Fruit fly (Drosophila melanogaster): ENCODE measurements around the gene wnd.
A peak's percentile ranks its signal among the peaks of the same experiment; 100 is the strongest.

wnd gene

DNA sequence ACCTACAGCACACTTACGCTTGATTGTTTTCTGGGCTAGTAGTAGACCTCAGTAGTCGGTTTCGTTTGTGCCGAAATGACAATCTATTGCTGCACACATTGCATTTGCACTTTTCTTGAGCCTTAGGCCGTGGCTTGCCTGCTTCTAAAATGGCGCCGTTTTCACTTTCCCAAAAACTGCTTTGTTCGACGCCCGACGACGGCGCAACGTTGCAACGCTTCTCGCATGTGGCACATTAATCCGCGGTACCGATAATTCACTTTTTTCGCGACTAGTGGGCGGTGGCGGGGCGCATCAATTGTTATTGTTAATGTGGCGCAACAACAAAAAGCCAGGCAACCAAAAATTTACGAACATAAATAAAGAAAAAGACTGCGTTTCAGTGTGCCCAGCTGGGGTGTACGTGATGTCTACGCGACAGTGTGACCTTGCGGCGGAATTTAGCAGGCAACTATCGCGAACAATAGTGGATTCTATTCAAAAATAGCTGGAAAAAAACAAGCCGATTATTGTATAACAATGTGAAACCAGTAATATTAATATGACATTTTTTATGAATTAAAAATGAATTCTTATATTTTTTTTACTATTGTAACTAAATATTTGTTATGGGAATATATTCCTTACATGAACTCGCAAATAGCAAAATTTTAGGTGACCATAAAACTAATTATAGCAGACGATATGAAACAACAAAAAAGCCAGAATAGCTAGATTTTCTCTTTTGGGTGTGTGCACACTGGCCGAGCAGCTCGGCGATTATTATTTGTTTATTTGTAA, 37.0 kb downstream of the wnd start, which contains the start of the genes ash1 and Taf6 (continued):
- TF ChIP-seq CG12659 (GFP tag; optimal IDR thresholded peaks at IDR 0.05) (peak; percentile 79), CG2712 (tag; optimal IDR thresholded peaks at IDR 0.05) (peak; percentile 27), MTF-1 (GFP tag; optimal IDR thresholded peaks at IDR 0.05; ENCODE audit: borderline replicate concordance) (no peak), CG15514 (GFP tag; optimal IDR thresholded peaks at IDR 0.05) (peak; percentile 25), bbx (GFP tag; IDR thresholded peaks at IDR 0.05; ENCODE audit: partially characterized antibody) (0 out of 2 replicates have a peak, but pooled peaks have one; percentile 20), sr (GFP tag; IDR thresholded peaks at IDR 0.05) (no peak), CG10321 (GFP tag; IDR thresholded peaks at IDR 0.05) (no peak), Max (GFP tag; optimal IDR thresholded peaks at IDR 0.05) (peak; percentile 2), CG18476 (GFP tag; optimal IDR thresholded peaks at IDR 0.05) (no peak), row (GFP tag; IDR thresholded peaks at IDR 0.05) (peak; percentile 88), tap (tag; optimal IDR thresholded peaks at IDR 0.05) (no peak), chinmo (GFP tag; IDR thresholded peaks at IDR 0.05; ENCODE audit: partially characterized antibody) (0 out of 4 replicates have a peak, but pooled peaks have one; percentile 11), Dref (GFP tag; IDR thresholded peaks at IDR 0.05) (peak; percentile 30; the same call in 1 of the 2 replicates), CG8924 (tag; optimal IDR thresholded peaks at IDR 0.05) (peak; percentile 57), CG3281 (GFP tag; optimal IDR thresholded peaks at IDR 0.05) (no peak), nmo (GFP tag; optimal IDR thresholded peaks at IDR 0.05) (peak; percentile 85), ci (GFP tag; IDR thresholded peaks at IDR 0.05) (no peak), YL-1 (GFP tag; optimal IDR thresholded peaks at IDR 0.05) (peak; percentile 84), CG34376 (GFP tag; optimal IDR thresholded peaks at IDR 0.05) (no peak), Blimp-1 (GFP tag; optimal IDR thresholded peaks at IDR 0.05) (peak; percentile 81), CG1024 (GFP tag; IDR thresholded peaks at IDR 0.05) (no peak), CG17612 (GFP tag; IDR thresholded peaks at IDR 0.05) (no peak), dpn (GFP tag; optimal IDR thresholded peaks at IDR 0.05) (peak in 1 of 2 experiments; percentile 26), Abd-B (GFP tag; optimal IDR thresholded peaks at IDR 0.05) (peak; percentile 84), Drgx (GFP tag; IDR thresholded peaks at IDR 0.05) (no peak), tll (GFP tag; optimal IDR thresholded peaks at IDR 0.05) (peak in 1 of 2 experiments; percentile 28), Camta (GFP tag; optimal IDR thresholded peaks at IDR 0.05) (no peak), CrebB (tag; optimal IDR thresholded peaks at IDR 0.05) (no peak), CG12391 (tag; optimal IDR thresholded peaks at IDR 0.05) (peak; percentile 56), lola (GFP tag; optimal IDR thresholded peaks at IDR 0.05) (peak in 1 of 3 experiments; percentile 38)

DNA sequence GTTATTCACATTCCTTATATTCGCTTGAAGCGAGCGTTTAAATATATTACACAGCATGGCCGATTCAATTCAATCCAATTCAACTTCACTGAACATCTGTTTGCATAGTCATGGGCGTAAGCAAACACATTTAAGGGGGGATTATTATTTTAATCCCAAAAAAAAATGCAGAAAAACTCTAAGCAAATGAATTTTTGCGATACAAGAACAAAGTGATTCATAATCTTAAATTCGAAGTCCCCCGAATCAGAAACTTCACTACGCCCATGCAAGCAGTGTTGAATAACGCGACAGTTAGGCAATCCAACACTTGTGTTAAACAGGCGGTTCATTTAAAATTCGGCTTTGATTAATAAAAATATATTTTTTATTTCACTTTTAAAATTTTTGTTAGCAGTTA, 45.2 kb downstream of the wnd start, which contains the start of gene CG14100:
Gene CG14100 (minus strand): TSS at position 103 of the 400 bp plus-strand sequence.
- TF ChIP-seq sima (GFP tag; optimal IDR thresholded peaks at IDR 0.05) (peak; percentile 100), caup (GFP tag; optimal IDR thresholded peaks at IDR 0.05; ENCODE audit: severe bottlenecking) (peak; percentile 100), crol (GFP tag; IDR thresholded peaks at IDR 0.05) (peak; percentile 96), slp2 (GFP tag; optimal IDR thresholded peaks at IDR 0.05) (peak; percentile 100), CG10462 (GFP tag; optimal IDR thresholded peaks at IDR 0.05) (peak; percentile 100), ap (GFP tag; IDR thresholded peaks at IDR 0.05) (peak; percentile 100), Dip3 (GFP tag; optimal IDR thresholded peaks at IDR 0.05) (peak; percentile 100), CG6654 (GFP tag; optimal IDR thresholded peaks at IDR 0.05) (peak; percentile 97), so (GFP tag; IDR thresholded peaks at IDR 0.05) (peak; percentile 100), Side (GFP tag; optimal IDR thresholded peaks at IDR 0.05) (peak; percentile 100), toy (GFP tag; IDR thresholded peaks at IDR 0.05) (peak; percentile 100), unc-4 (GFP tag; IDR thresholded peaks at IDR 0.05; ENCODE audit: partially characterized antibody) (0 out of 2 replicates have a peak, but pooled peaks have one; percentile 16), CG4730 (GFP tag; IDR thresholded peaks at IDR 0.05) (peak; percentile 100), psq (GFP tag; optimal IDR thresholded peaks at IDR 0.05) (peak; percentile 100), ssp (GFP tag; IDR thresholded peaks at IDR 0.05) (peak; percentile 99), vnd (GFP tag; IDR thresholded peaks at IDR 0.05; ENCODE audit: partially characterized antibody) (peak; percentile 8; the same call in 1 of the 3 replicates), pita (GFP tag; optimal IDR thresholded peaks at IDR 0.05) (no peak), chn (GFP tag; optimal IDR thresholded peaks at IDR 0.05) (peak; percentile 100), run (tag; optimal IDR thresholded peaks at IDR 0.05) (peak; percentile 100)

Measured in whole organism, embryonic.